Fruit fly (Drosophila melanogaster) whole organism, embryonic: ENCODE data around the gene Lst8.

ENCODE experiments used
- Ada2b ChIP-seq: fragments of 200-800 bp; sonication (Bioruptor generic); IDR thresholded peaks from 2 replicates; pipeline ENCODE4 v1.3.6; 2022; ENCODE audit warnings: missing biosample characterization, missing genetic modification characterization
- Adf1 ChIP-seq: fragments of 200-800 bp; sonication (Bioruptor generic); IDR thresholded peaks from 2 replicates; pipeline ENCODE4 v1.3.6; 2022; ENCODE audit warnings: missing biosample characterization, missing genetic modification characterization
- Bgb ChIP-seq: fragments of 200-800 bp; sonication (Bioruptor generic); IDR thresholded peaks from 2 replicates; pipeline ENCODE4 v1.3.6; 2022; ENCODE audit warnings: missing biosample characterization, missing genetic modification characterization; ENCODE audit not compliant: partially characterized antibody
- CG1024 ChIP-seq: fragments of 200-800 bp; sonication (Bioruptor generic); IDR thresholded peaks from 2 replicates; pipeline ENCODE4 v1.3.6; 2022; ENCODE audit warnings: missing biosample characterization, missing genetic modification characterization
- CG10543 ChIP-seq: fragments of 200-800 bp; sonication (Bioruptor generic); optimal IDR thresholded peaks from 3 replicates; lab custom pipeline; 2017; ENCODE audit warnings: missing biosample characterization, mild to moderate bottlenecking, missing genetic modification characterization, moderate library complexity
- CG12236 ChIP-seq: fragments of 200-800 bp; sonication (Bioruptor generic); optimal IDR thresholded peaks from 2 replicates; lab custom pipeline; 2016; ENCODE audit warnings: missing biosample characterization, missing genetic modification characterization
- CG12391 ChIP-seq: fragments of 200-800 bp; sonication (Bioruptor generic); optimal IDR thresholded peaks from 3 replicates; lab custom pipeline; 2018; ENCODE audit warnings: missing biosample characterization, mild to moderate bottlenecking, missing genetic modification characterization, moderate library complexity
- CG13424 ChIP-seq: fragments of 200-800 bp; sonication (Bioruptor generic); optimal IDR thresholded peaks from 2 replicates; lab custom pipeline; 2019; ENCODE audit warnings: missing biosample characterization, mild to moderate bottlenecking, missing genetic modification characterization, moderate library complexity
- CG14667 ChIP-seq: fragments of 200-800 bp; sonication (Bioruptor generic); IDR thresholded peaks from 2 replicates; pipeline ENCODE4 v1.3.6; 2022; ENCODE audit warnings: missing biosample characterization, missing genetic modification characterization
- CG17802 ChIP-seq: fragments of 200-800 bp; sonication (Bioruptor generic); optimal IDR thresholded peaks from 2 replicates; lab custom pipeline; 2018; ENCODE audit warnings: missing biosample characterization, mild to moderate bottlenecking, missing genetic modification characterization, moderate library complexity
- CG2889 ChIP-seq: fragments of 200-800 bp; sonication (Bioruptor generic); IDR thresholded peaks from 3 replicates; pipeline ENCODE4 v1.3.6; 2022; ENCODE audit warnings: missing biosample characterization, missing genetic modification characterization
- CG3065 ChIP-seq: fragments of 200-800 bp; sonication (Bioruptor generic); optimal IDR thresholded peaks from 2 replicates; lab custom pipeline; 2016; ENCODE audit warnings: missing biosample characterization, missing genetic modification characterization
- CG31365 ChIP-seq: fragments of 200-800 bp; sonication (Bioruptor generic); optimal IDR thresholded peaks from 2 replicates; lab custom pipeline; 2018; ENCODE audit warnings: missing biosample characterization, mild to moderate bottlenecking, missing genetic modification characterization
- CG34224 ChIP-seq: fragments of 200-800 bp; sonication (Bioruptor generic); IDR thresholded peaks from 3 replicates; pipeline ENCODE4 v1.3.6; 2022; ENCODE audit warnings: missing biosample characterization, missing genetic modification characterization; ENCODE audit not compliant: partially characterized antibody
- CG34376 ChIP-seq: fragments of 200-800 bp; sonication (Bioruptor generic); optimal IDR thresholded peaks from 2 replicates; lab custom pipeline; 2018; ENCODE audit warnings: missing biosample characterization, mild to moderate bottlenecking, missing genetic modification characterization
- CG3847 ChIP-seq: fragments of 200-800 bp; sonication (Bioruptor generic); IDR thresholded peaks from 2 replicates; pipeline ENCODE4 v1.3.6; 2022; ENCODE audit warnings: missing biosample characterization, missing genetic modification characterization
- CG6765 ChIP-seq: fragments of 200-800 bp; sonication (Bioruptor generic); optimal IDR thresholded peaks from 3 replicates; lab custom pipeline; 2017; ENCODE audit warnings: missing biosample characterization, mild to moderate bottlenecking, missing genetic modification characterization
- CG7839 ChIP-seq: fragments of 200-800 bp; sonication (Bioruptor generic); optimal IDR thresholded peaks from 3 replicates; lab custom pipeline; 2018; ENCODE audit warnings: missing biosample characterization, mild to moderate bottlenecking, missing genetic modification characterization, moderate library complexity
- CG8089 ChIP-seq: fragments of 200-800 bp; sonication (Bioruptor generic); optimal IDR thresholded peaks from 3 replicates; lab custom pipeline; 2016; ENCODE audit warnings: missing biosample characterization, missing genetic modification characterization
- CG8388 ChIP-seq: fragments of 200-800 bp; sonication (Bioruptor generic); optimal IDR thresholded peaks from 2 replicates; lab custom pipeline; 2019; ENCODE audit warnings: missing biosample characterization, mild to moderate bottlenecking, missing genetic modification characterization, moderate library complexity
- CG8478 ChIP-seq: fragments of >200 bp; optimal IDR thresholded peaks from 2 replicates; lab custom pipeline; 2018
- CG8944 ChIP-seq: fragments of 200-800 bp; sonication (Bioruptor generic); optimal IDR thresholded peaks from 3 replicates; lab custom pipeline; 2016; ENCODE audit warnings: missing biosample characterization, missing genetic modification characterization
- Dek ChIP-seq: fragments of 200-800 bp; sonication (Bioruptor generic); optimal IDR thresholded peaks from 3 replicates; lab custom pipeline; 2019; ENCODE audit warnings: missing biosample characterization, mild to moderate bottlenecking, missing genetic modification characterization, moderate library complexity
- HLH4C ChIP-seq: fragments of 200-800 bp; sonication (Bioruptor generic); IDR thresholded peaks from 3 replicates; pipeline ENCODE4 v1.3.6; 2022; ENCODE audit warnings: missing biosample characterization, missing genetic modification characterization; ENCODE audit not compliant: partially characterized antibody
- NC2β ChIP-seq: fragments of 200-800 bp; sonication (Bioruptor generic); optimal IDR thresholded peaks from 2 replicates; lab custom pipeline; 2016; ENCODE audit warnings: missing biosample characterization, missing genetic modification characterization
- Rx ChIP-seq: fragments of 200-800 bp; sonication (Bioruptor generic); IDR thresholded peaks from 2 replicates; pipeline ENCODE4 v1.3.6; 2022; ENCODE audit warnings: missing biosample characterization, missing genetic modification characterization
- Tbp ChIP-seq: fragments of >200 bp; optimal IDR thresholded peaks from 2 replicates; lab custom pipeline; 2018; ENCODE audit warnings: missing biosample characterization, missing genetic modification characterization
- Xbp1 ChIP-seq: fragments of 200-800 bp; sonication (Bioruptor generic); optimal IDR thresholded peaks from 3 replicates; lab custom pipeline; 2016; ENCODE audit warnings: missing biosample characterization, mild to moderate bottlenecking, missing genetic modification characterization
- br ChIP-seq: fragments of >200 bp; optimal IDR thresholded peaks from 2 replicates; lab custom pipeline; 2017
- btn ChIP-seq: fragments of 200-800 bp; sonication (Bioruptor generic); optimal IDR thresholded peaks from 2 replicates; lab custom pipeline; 2016; ENCODE audit warnings: missing biosample characterization, missing genetic modification characterization
- chm ChIP-seq: fragments of 200-800 bp; sonication (Bioruptor generic); IDR thresholded peaks from 2 replicates; pipeline ENCODE4 v1.3.6; 2022; ENCODE audit warnings: missing biosample characterization, missing genetic modification characterization
- dmrt11E ChIP-seq: fragments of 200-800 bp; sonication (Bioruptor generic); optimal IDR thresholded peaks from 3 replicates; lab custom pipeline; 2018; ENCODE audit warnings: missing biosample characterization, mild to moderate bottlenecking, missing genetic modification characterization, moderate library complexity
- esg ChIP-seq: fragments of 200-800 bp; sonication (Bioruptor generic); conservative IDR thresholded peaks from 2 replicates; pipeline ENCODE4 v1.3.6; 2022; ENCODE audit warnings: missing biosample characterization, missing genetic modification characterization
- ftz-f1 ChIP-seq: fragments of 200-800 bp; sonication (Bioruptor generic); optimal IDR thresholded peaks from 2 replicates; lab custom pipeline; 2016; ENCODE audit warnings: missing biosample characterization, missing genetic modification characterization
- fu2 ChIP-seq: fragments of 200-800 bp; sonication (Bioruptor generic); optimal IDR thresholded peaks from 2 replicates; lab custom pipeline; 2016; ENCODE audit warnings: missing biosample characterization, missing genetic modification characterization
- gcm ChIP-seq: fragments of 200-800 bp; sonication (Bioruptor generic); optimal IDR thresholded peaks from 2 replicates; lab custom pipeline; 2019; ENCODE audit warnings: missing biosample characterization, mild to moderate bottlenecking, missing genetic modification characterization, moderate library complexity
- ham ChIP-seq: fragments of 200-800 bp; sonication (Bioruptor generic); IDR thresholded peaks from 2 replicates; pipeline ENCODE4 v1.3.6; 2022; ENCODE audit warnings: missing biosample characterization, missing genetic modification characterization
- hkb ChIP-seq, 2 experiments: fragments of 200-800 bp in 1 of 2; fragments of >200 bp in 1 of 2; sonication (Bioruptor generic) in 1 of 2; IDR thresholded peaks in 1 of 2; optimal IDR thresholded peaks in 1 of 2; 2 replicates each; pipeline versions ENCODE4 v1.3.6 to Lab custom; 2017 to 2022; ENCODE audit warnings: missing biosample characterization in 1 of 2, missing genetic modification characterization in 1 of 2
- mirr ChIP-seq: fragments of 200-800 bp; sonication (Bioruptor generic); optimal IDR thresholded peaks from 3 replicates; lab custom pipeline; 2018; ENCODE audit warnings: missing biosample characterization, mild to moderate bottlenecking, missing genetic modification characterization
- nerfin-2 ChIP-seq: fragments of 200-800 bp; sonication (Bioruptor generic); IDR thresholded peaks from 2 replicates; pipeline ENCODE4 v1.3.6; 2022; ENCODE audit warnings: missing biosample characterization, missing genetic modification characterization; ENCODE audit not compliant: partially characterized antibody
- pita ChIP-seq: fragments of 200-800 bp; sonication (Bioruptor generic); optimal IDR thresholded peaks from 2 replicates; lab custom pipeline; 2017; ENCODE audit warnings: missing biosample characterization, mild to moderate bottlenecking, missing genetic modification characterization
- schlank ChIP-seq: fragments of 200-800 bp; sonication (Bioruptor generic); optimal IDR thresholded peaks from 2 replicates; lab custom pipeline; 2018; ENCODE audit warnings: missing biosample characterization, mild to moderate bottlenecking, missing genetic modification characterization
- sens-2 ChIP-seq: fragments of 200-800 bp; sonication (Bioruptor generic); IDR thresholded peaks from 2 replicates; pipeline ENCODE4 v1.3.6; 2022; ENCODE audit warnings: missing biosample characterization, missing genetic modification characterization
- shn ChIP-seq: fragments of 200-800 bp; sonication (Bioruptor generic); optimal IDR thresholded peaks from 3 replicates; lab custom pipeline; 2016; ENCODE audit warnings: missing biosample characterization, missing genetic modification characterization
- tap ChIP-seq: fragments of 200-800 bp; optimal IDR thresholded peaks from 3 replicates; lab custom pipeline; 2019; ENCODE audit warnings: missing biosample characterization, mild to moderate bottlenecking, missing genetic modification characterization, moderate library complexity
- tna ChIP-seq: fragments of 200-800 bp; sonication (Bioruptor generic); IDR thresholded peaks from 2 replicates; pipeline ENCODE4 v1.3.6; 2022; ENCODE audit warnings: missing biosample characterization, missing genetic modification characterization; ENCODE audit not compliant: partially characterized antibody
- vnd ChIP-seq: fragments of 200-800 bp; sonication (Bioruptor generic); IDR thresholded peaks from 3 replicates; pipeline ENCODE4 v1.3.6; 2022; ENCODE audit warnings: missing biosample characterization, missing genetic modification characterization; ENCODE audit not compliant: partially characterized antibody
- wdn ChIP-seq: fragments of 200-800 bp; sonication (Bioruptor generic); IDR thresholded peaks from 2 replicates; pipeline ENCODE4 v1.3.6; 2022; ENCODE audit warnings: missing biosample characterization, missing genetic modification characterization
- wor ChIP-seq: fragments of 200-800 bp; sonication (Bioruptor generic); IDR thresholded peaks from 2 replicates; pipeline ENCODE4 v1.3.6; 2022; ENCODE audit warnings: missing biosample characterization, missing genetic modification characterization
- zen2 ChIP-seq: fragments of 200-800 bp; sonication (Bioruptor generic); IDR thresholded peaks from 3 replicates; pipeline ENCODE4 v1.3.6; 2022; ENCODE audit warnings: missing biosample characterization, missing genetic modification characterization; ENCODE audit not compliant: partially characterized antibody
- zfh2 ChIP-seq: fragments of 200-800 bp; sonication (Bioruptor generic); optimal IDR thresholded peaks from 2 replicates; lab custom pipeline; 2016; ENCODE audit warnings: missing biosample characterization, missing genetic modification characterization

Lst8 gene

DNA sequence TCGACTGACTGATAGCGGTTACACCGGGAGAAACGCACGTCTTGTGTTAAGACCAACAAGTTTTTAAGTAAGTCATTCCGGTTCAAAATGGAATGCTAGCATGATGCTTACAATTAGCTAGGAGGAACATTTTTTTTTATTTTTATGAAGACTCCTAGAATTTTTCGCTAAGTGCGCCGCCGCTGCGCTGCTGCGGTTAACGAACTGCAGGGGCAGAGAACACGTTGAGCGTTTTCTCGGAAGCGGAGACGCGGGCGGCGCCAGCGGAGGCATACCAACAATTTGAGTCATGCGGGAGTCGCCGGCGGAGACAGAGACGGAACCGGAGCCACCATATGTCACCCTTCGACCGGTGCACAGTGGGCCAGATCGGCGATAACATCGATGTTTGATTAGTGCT lies 40.3 kb upstream of the Lst8 start (continued):
- peak; percentile 97 for TF ChIP-seq Ada2b (GFP tag; lab: Robert Waterston, UW)
- peak; percentile 95 for TF ChIP-seq CG8388 (GFP tag; lab: Kevin White, UChicago)
- peak; percentile 93 for TF ChIP-seq CG3065
- TF ChIP-seq nerfin-2, result no peak
- TF ChIP-seq ham, result peak; percentile 80
- TF ChIP-seq btn (GFP tag; lab: Kevin White, UChicago), result peak; percentile 98
- peak; percentile 97 for TF ChIP-seq Adf1 (GFP tag; lab: Robert Waterston, UW)
- peak; percentile 97 for TF ChIP-seq esg (GFP tag; lab: Robert Waterston, UW)
- peak; percentile 88 for TF ChIP-seq CG17802 (tag; lab: Kevin White, UChicago)
- TF ChIP-seq schlank (tag; lab: Kevin White, UChicago), result peak; percentile 89
- peak; percentile 98 for TF ChIP-seq CG13424 (tag; lab: Kevin White, UChicago)
- peak; percentile 97 for TF ChIP-seq gcm
- TF ChIP-seq pita (GFP tag; lab: Kevin White, UChicago), result no peak
- TF ChIP-seq CG14667 (GFP tag; lab: Robert Waterston, UW), result peak; percentile 97
- TF ChIP-seq mirr, result peak; percentile 79
- TF ChIP-seq zen2 (GFP tag; lab: Robert Waterston, UW), result no peak
- TF ChIP-seq wdn (GFP tag; lab: Robert Waterston, UW), result peak; percentile 93
- peak; percentile 97 for TF ChIP-seq CG8089 (GFP tag; lab: Kevin White, UChicago)
- TF ChIP-seq br (lab: Kevin White, UChicago), result no peak
- TF ChIP-seq wor, result peak; percentile 93
- peak; percentile 94 for TF ChIP-seq shn (GFP tag; lab: Kevin White, UChicago)
- TF ChIP-seq CG2889 (GFP tag; lab: Robert Waterston, UW), result peak; percentile 96
- TF ChIP-seq sens-2 (GFP tag; lab: Robert Waterston, UW), result peak; percentile 98
- peak; percentile 98 for TF ChIP-seq CG8944 (GFP tag; lab: Kevin White, UChicago)
- TF ChIP-seq chm, result peak; percentile 97
- TF ChIP-seq NC2β (GFP tag; lab: Kevin White, UChicago), result peak; percentile 97
- peak; percentile 96 for TF ChIP-seq Rx (GFP tag; lab: Robert Waterston, UW)
- peak; percentile 95 for TF ChIP-seq CG1024
- peak; percentile 81 for TF ChIP-seq CG34376 (GFP tag; lab: Kevin White, UChicago)
- TF ChIP-seq tna (GFP tag; lab: Robert Waterston, UW), result no peak
- TF ChIP-seq dmrt11E, result peak; percentile 92
- peak; percentile 81 for TF ChIP-seq CG31365 (tag; lab: Kevin White, UChicago)
- no peak for TF ChIP-seq HLH4C (GFP tag; lab: Robert Waterston, UW)
- peak; percentile 98 for TF ChIP-seq Xbp1 (GFP tag; lab: Kevin White, UChicago)
- TF ChIP-seq hkb (optimal IDR thresholded peaks at IDR 0.05; lab: Kevin White, UChicago), result no peak
- TF ChIP-seq hkb (GFP tag; IDR thresholded peaks at IDR 0.05; lab: Robert Waterston, UW), result peak; percentile 99
- peak; percentile 96 for TF ChIP-seq CG12391
- peak; percentile 92 for TF ChIP-seq CG10543 (GFP tag; lab: Kevin White, UChicago)
- peak; percentile 92 for TF ChIP-seq fu2
- peak; percentile 77 for TF ChIP-seq ftz-f1 (GFP tag; lab: Kevin White, UChicago)
- no peak for TF ChIP-seq Bgb (GFP tag; lab: Robert Waterston, UW)
- TF ChIP-seq CG12236 (GFP tag; lab: Kevin White, UChicago), result peak; percentile 94
- no peak for TF ChIP-seq CG34224 (GFP tag; lab: Robert Waterston, UW)
- TF ChIP-seq CG6765 (GFP tag; lab: Kevin White, UChicago), result peak; percentile 89
- TF ChIP-seq CG8478 (lab: Kevin White, UChicago), result no peak
- TF ChIP-seq Tbp (GFP tag; lab: Kevin White, UChicago), result no peak
- peak; percentile 95 for TF ChIP-seq zfh2 (GFP tag; lab: Kevin White, UChicago)
- peak; percentile 94 for TF ChIP-seq Dek (tag; lab: Kevin White, UChicago)
- peak; percentile 97 for TF ChIP-seq CG7839 (tag; lab: Kevin White, UChicago)
- TF ChIP-seq CG3847, result peak; percentile 95
- TF ChIP-seq vnd (GFP tag; lab: Robert Waterston, UW), result no peak
- peak; percentile 96 for TF ChIP-seq tap
